Worm (Caenorhabditis elegans): Measurements from ENCODE around the gene glb-5.

- no peak for TF ChIP-seq cog-1 (tag; optimal IDR thresholded peaks at IDR 0.05)
- TF ChIP-seq klf-2 (GFP tag; conservative IDR thresholded peaks at IDR 0.05), result no peak
- TF ChIP-seq ztf-23 (GFP tag; IDR thresholded peaks at IDR 0.05), result no peak
- no peak for TF ChIP-seq med-1 (GFP tag; optimal IDR thresholded peaks at IDR 0.05; ENCODE audit: insufficient read depth)
Observed at ce11 chrV:5582308-5582707, 23.6 kb downstream of the glb-5 start.

Measured in whole organism, midembryonic.